Fruit fly (Drosophila melanogaster) whole organism, embryonic: ENCODE data around the gene CG14442.

Experiments
- BtbVII ChIP-seq: fragments of 200-800 bp; sonication (Bioruptor generic); optimal IDR thresholded peaks from 3 replicates; lab custom pipeline; 2017; ENCODE audit warnings: missing biosample characterization, mild to moderate bottlenecking, missing genetic modification characterization
- Sox100B ChIP-seq: fragments of 200-800 bp; sonication (Bioruptor generic); optimal IDR thresholded peaks from 3 replicates; lab custom pipeline; 2018; ENCODE audit warnings: missing biosample characterization, mild to moderate bottlenecking, missing genetic modification characterization
- bowl ChIP-seq: fragments of 200-800 bp; sonication (Bioruptor generic); IDR thresholded peaks from 2 replicates; pipeline ENCODE4 v1.3.6; 2022; ENCODE audit warnings: missing biosample characterization, missing genetic modification characterization

DNA sequence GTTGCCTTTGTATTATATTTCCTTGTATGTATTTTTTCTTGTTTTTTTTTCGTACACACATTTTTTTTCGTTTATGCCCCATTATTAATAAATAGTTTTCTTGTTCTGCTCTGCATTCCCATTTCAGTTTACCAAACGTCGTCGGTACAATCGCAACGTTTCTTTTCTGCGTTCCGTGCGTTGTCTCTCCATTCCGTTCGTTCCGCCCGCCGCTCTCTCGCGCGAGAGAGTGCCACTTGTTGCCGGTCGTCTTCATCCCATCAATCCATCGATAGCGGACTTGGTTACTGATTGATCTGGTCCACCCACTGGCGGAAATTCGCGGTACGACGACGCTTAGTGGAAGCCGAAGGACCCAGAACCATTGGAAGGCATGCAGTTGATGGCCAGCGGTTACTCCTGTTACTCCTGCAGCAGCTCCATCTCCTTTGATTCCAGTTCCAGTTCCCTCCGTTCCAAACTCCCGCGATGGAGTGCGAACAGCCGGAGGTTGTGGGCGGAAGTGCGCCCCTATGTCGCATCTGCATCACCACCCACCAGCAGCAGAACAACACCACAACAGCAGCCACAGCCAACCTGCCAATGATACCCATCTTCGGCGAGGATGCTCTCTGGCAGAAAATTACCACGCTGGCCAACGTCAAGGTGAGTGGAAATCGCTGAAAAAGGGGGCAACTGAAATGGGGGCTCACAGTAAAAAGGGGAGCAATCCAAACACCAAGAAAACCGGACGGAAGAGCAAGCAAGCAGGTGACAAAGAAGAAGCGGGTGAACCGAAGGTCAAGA, 14.6 kb upstream of the CG14442 start:
- TF ChIP-seq BtbVII = no peak
- no peak for TF ChIP-seq bowl (GFP tag; lab: Robert Waterston, UW)
- TF ChIP-seq Sox100B (GFP tag; lab: Kevin White, UChicago) = no peak
